Fruit fly (Drosophila melanogaster): ENCODE measurements around the gene NimA.

- no peak for TF ChIP-seq fru (GFP tag; optimal IDR thresholded peaks at IDR 0.05)
- no peak for TF ChIP-seq dsf (GFP tag; optimal IDR thresholded peaks at IDR 0.05; ENCODE audit: borderline replicate concordance)
- TF ChIP-seq CG9705 (GFP tag; optimal IDR thresholded peaks at IDR 0.05): no peak
These were observed 22.5 kb downstream of the NimA start, which contains the start of gene NimC2 for dm6 chr2L:13979826-13980225.

Measured in whole organism, wandering third instar larva.